Fruit fly (Drosophila melanogaster) whole organism, embryonic: ENCODE data around the gene Eip63F-1.

Experiments used
- Ada2b ChIP-seq: fragments of 200-800 bp; sonication (Bioruptor generic); IDR thresholded peaks from 2 replicates; pipeline ENCODE4 v1.3.6; 2022; ENCODE audit warnings: missing biosample characterization, missing genetic modification characterization
- Bgb ChIP-seq: fragments of 200-800 bp; sonication (Bioruptor generic); IDR thresholded peaks from 2 replicates; pipeline ENCODE4 v1.3.6; 2022; ENCODE audit warnings: missing biosample characterization, missing genetic modification characterization; ENCODE audit not compliant: partially characterized antibody
- CG10209 ChIP-seq: fragments of 200-800 bp; sonication (Bioruptor generic); optimal IDR thresholded peaks from 3 replicates; lab custom pipeline; 2017; ENCODE audit warnings: missing biosample characterization, mild to moderate bottlenecking, missing genetic modification characterization, missing genetic modification reagents
- CG11085 ChIP-seq: fragments of 200-800 bp; sonication (Bioruptor generic); IDR thresholded peaks from 2 replicates; pipeline ENCODE4 v1.3.6; 2022; ENCODE audit warnings: missing biosample characterization, missing genetic modification characterization
- CG12071 ChIP-seq: fragments of 200-800 bp; sonication (Bioruptor generic); optimal IDR thresholded peaks from 3 replicates; lab custom pipeline; 2018; ENCODE audit warnings: missing biosample characterization, mild to moderate bottlenecking, missing genetic modification characterization
- CG17568 ChIP-seq: fragments of 200-800 bp; sonication (Bioruptor generic); optimal IDR thresholded peaks from 2 replicates; lab custom pipeline; 2018; ENCODE audit warnings: missing biosample characterization, mild to moderate bottlenecking, missing genetic modification characterization, moderate library complexity
- CG17802 ChIP-seq: fragments of 200-800 bp; sonication (Bioruptor generic); optimal IDR thresholded peaks from 2 replicates; lab custom pipeline; 2018; ENCODE audit warnings: missing biosample characterization, mild to moderate bottlenecking, missing genetic modification characterization, moderate library complexity
- CG18764 ChIP-seq: fragments of 200-800 bp; sonication (Bioruptor generic); optimal IDR thresholded peaks from 3 replicates; lab custom pipeline; 2016; ENCODE audit warnings: missing biosample characterization, missing genetic modification characterization
- CG2678 ChIP-seq: fragments of 200-800 bp; sonication (Bioruptor generic); optimal IDR thresholded peaks from 3 replicates; lab custom pipeline; 2019; ENCODE audit warnings: missing biosample characterization, mild to moderate bottlenecking, missing genetic modification characterization, moderate library complexity
- CG31388 ChIP-seq: fragments of 200-800 bp; sonication (Bioruptor generic); optimal IDR thresholded peaks from 2 replicates; lab custom pipeline; 2016; ENCODE audit warnings: missing biosample characterization, missing genetic modification characterization
- CG33213 ChIP-seq: fragments of 200-800 bp; sonication (Bioruptor generic); optimal IDR thresholded peaks from 3 replicates; lab custom pipeline; 2016; ENCODE audit warnings: missing biosample characterization, missing genetic modification characterization
- CG34422 ChIP-seq: fragments of 200-800 bp; sonication (Bioruptor generic); IDR thresholded peaks from 3 replicates; pipeline ENCODE4 v1.3.6; 2022; ENCODE audit warnings: missing biosample characterization, missing genetic modification characterization
- CG43689 ChIP-seq: fragments of 200-800 bp; sonication (Bioruptor generic); IDR thresholded peaks from 2 replicates; pipeline ENCODE4 v1.3.6; 2022; ENCODE audit warnings: missing biosample characterization, missing genetic modification characterization
- CG6254 ChIP-seq: fragments of 200-800 bp; sonication (Bioruptor generic); optimal IDR thresholded peaks from 3 replicates; lab custom pipeline; 2017; ENCODE audit warnings: mild to moderate bottlenecking, missing biosample characterization, missing genetic modification reagents, missing genetic modification characterization
- CG6813 ChIP-seq: fragments of 200-800 bp; sonication (Bioruptor generic); optimal IDR thresholded peaks from 2 replicates; lab custom pipeline; 2017; ENCODE audit warnings: missing biosample characterization, missing genetic modification characterization, mild to moderate bottlenecking, moderate library complexity, missing genetic modification reagents
- CG7745 ChIP-seq: fragments of 200-800 bp; sonication (Bioruptor generic); optimal IDR thresholded peaks from 2 replicates; lab custom pipeline; 2018; ENCODE audit warnings: missing biosample characterization, mild to moderate bottlenecking, missing genetic modification characterization, moderate library complexity
- CG7987 ChIP-seq: fragments of 200-800 bp; sonication (Bioruptor generic); optimal IDR thresholded peaks from 2 replicates; lab custom pipeline; 2018; ENCODE audit warnings: missing biosample characterization, mild to moderate bottlenecking, missing genetic modification characterization, moderate library complexity
- CG9797 ChIP-seq: fragments of 200-800 bp; sonication (Bioruptor generic); optimal IDR thresholded peaks from 3 replicates; lab custom pipeline; 2018; ENCODE audit warnings: missing biosample characterization, mild to moderate bottlenecking, missing genetic modification characterization
- D ChIP-seq, 2 experiments: fragments of 200-800 bp in 1 of 2; fragments of >200 bp in 1 of 2; sonication (Bioruptor generic) in 1 of 2; optimal IDR thresholded peaks; 2 replicates in 1 of 2; 3 replicates in 1 of 2; lab custom pipeline; 2017; ENCODE audit warnings: mild to moderate bottlenecking in 1 of 2, missing biosample characterization in 1 of 2, missing genetic modification characterization in 1 of 2, missing genetic modification reagents in 1 of 2
- Dek ChIP-seq: fragments of 200-800 bp; sonication (Bioruptor generic); optimal IDR thresholded peaks from 3 replicates; lab custom pipeline; 2019; ENCODE audit warnings: missing biosample characterization, mild to moderate bottlenecking, missing genetic modification characterization, moderate library complexity
- Dp ChIP-seq: fragments of 200-800 bp; sonication (Bioruptor generic); optimal IDR thresholded peaks from 2 replicates; lab custom pipeline; 2018; ENCODE audit warnings: missing biosample characterization, mild to moderate bottlenecking, missing genetic modification characterization, moderate library complexity
- Drgx ChIP-seq: fragments of 200-800 bp; sonication (Bioruptor generic); IDR thresholded peaks from 2 replicates; pipeline ENCODE4 v1.3.6; 2022; ENCODE audit warnings: missing biosample characterization, missing genetic modification characterization
- HLH4C ChIP-seq: fragments of 200-800 bp; sonication (Bioruptor generic); IDR thresholded peaks from 3 replicates; pipeline ENCODE4 v1.3.6; 2022; ENCODE audit warnings: missing biosample characterization, missing genetic modification characterization; ENCODE audit not compliant: partially characterized antibody
- NfI ChIP-seq: fragments of 200-800 bp; sonication (Bioruptor generic); optimal IDR thresholded peaks from 3 replicates; lab custom pipeline; 2018; ENCODE audit warnings: missing biosample characterization, mild to moderate bottlenecking, missing genetic modification characterization, moderate library complexity
- PHDP ChIP-seq: fragments of 200-800 bp; sonication (Bioruptor generic); optimal IDR thresholded peaks from 3 replicates; lab custom pipeline; 2018; ENCODE audit warnings: missing biosample characterization, mild to moderate bottlenecking, missing genetic modification characterization, moderate library complexity
- Sox100B ChIP-seq: fragments of 200-800 bp; sonication (Bioruptor generic); optimal IDR thresholded peaks from 3 replicates; lab custom pipeline; 2018; ENCODE audit warnings: missing biosample characterization, mild to moderate bottlenecking, missing genetic modification characterization
- Sry-δ ChIP-seq: fragments of 200-800 bp; sonication (Bioruptor generic); optimal IDR thresholded peaks from 2 replicates; lab custom pipeline; 2016; ENCODE audit warnings: missing biosample characterization, missing genetic modification characterization
- Trl ChIP-seq, 3 experiments: fragments of >200 bp in 2 of 3; fragments of 200-800 bp in 1 of 3; sonication (Bioruptor generic) in 1 of 3; optimal IDR thresholded peaks; 2 replicates in 1 of 3; 3 replicates in 2 of 3; lab custom pipeline; 2016 to 2017; ENCODE audit warnings: missing biosample characterization in 1 of 3, missing genetic modification characterization in 1 of 3
- Xrp1 ChIP-seq: fragments of 200-800 bp; sonication (Bioruptor generic); IDR thresholded peaks from 2 replicates; pipeline ENCODE4 v1.3.6; 2022; ENCODE audit warnings: missing biosample characterization, missing genetic modification characterization
- amos ChIP-seq: fragments of 200-800 bp; sonication (Bioruptor generic); IDR thresholded peaks from 2 replicates; pipeline ENCODE4 v1.3.6; 2022; ENCODE audit warnings: missing biosample characterization, missing genetic modification characterization; ENCODE audit not compliant: partially characterized antibody
- bbx ChIP-seq: fragments of 200-800 bp; sonication (Bioruptor generic); IDR thresholded peaks from 2 replicates; pipeline ENCODE4 v1.3.6; 2022; ENCODE audit warnings: missing biosample characterization, missing genetic modification characterization; ENCODE audit not compliant: partially characterized antibody
- gcm ChIP-seq: fragments of 200-800 bp; sonication (Bioruptor generic); optimal IDR thresholded peaks from 2 replicates; lab custom pipeline; 2019; ENCODE audit warnings: missing biosample characterization, mild to moderate bottlenecking, missing genetic modification characterization, moderate library complexity
- grn ChIP-seq: fragments of 200-800 bp; sonication (Bioruptor generic); optimal IDR thresholded peaks from 3 replicates; lab custom pipeline; 2017; ENCODE audit warnings: missing biosample characterization, missing genetic modification characterization
- hb ChIP-seq: fragments of 200-800 bp; sonication (Bioruptor generic); IDR thresholded peaks from 3 replicates; pipeline ENCODE4 v1.3.6; 2022; ENCODE audit warnings: missing biosample characterization, missing genetic modification characterization; ENCODE audit not compliant: partially characterized antibody
- hkb ChIP-seq, 2 experiments: fragments of 200-800 bp in 1 of 2; fragments of >200 bp in 1 of 2; sonication (Bioruptor generic) in 1 of 2; IDR thresholded peaks in 1 of 2; optimal IDR thresholded peaks in 1 of 2; 2 replicates each; pipeline versions ENCODE4 v1.3.6 to Lab custom; 2017 to 2022; ENCODE audit warnings: missing biosample characterization in 1 of 2, missing genetic modification characterization in 1 of 2
- kay ChIP-seq: fragments of 200-800 bp; sonication (Bioruptor generic); optimal IDR thresholded peaks from 2 replicates; lab custom pipeline; 2016; ENCODE audit warnings: missing biosample characterization, missing genetic modification characterization
- onecut ChIP-seq: fragments of 200-800 bp; sonication (Bioruptor generic); IDR thresholded peaks from 2 replicates; pipeline ENCODE4 v1.3.6; 2022; ENCODE audit warnings: missing biosample characterization, missing genetic modification characterization
- pan ChIP-seq, 4 experiments: fragments of >200 bp in 3 of 4; fragments of 200-800 bp in 1 of 4; sonication (Bioruptor generic) in 1 of 4; optimal IDR thresholded peaks in 3 of 4; IDR thresholded peaks in 1 of 4; 2 replicates each; pipeline versions ENCODE4 v1.3.6 to Lab custom; 2017 to 2022; ENCODE audit warnings: missing biosample characterization in 2 of 4, missing genetic modification characterization in 2 of 4, mixed read lengths in 1 of 4
- pho ChIP-seq: fragments of 200-800 bp; sonication (Bioruptor generic); optimal IDR thresholded peaks from 2 replicates; lab custom pipeline; 2016; ENCODE audit warnings: missing biosample characterization, missing genetic modification characterization
- pita ChIP-seq: fragments of 200-800 bp; sonication (Bioruptor generic); optimal IDR thresholded peaks from 2 replicates; lab custom pipeline; 2017; ENCODE audit warnings: missing biosample characterization, mild to moderate bottlenecking, missing genetic modification characterization
- prd ChIP-seq, 3 experiments: fragments of >200 bp in 2 of 3; fragments of 200-800 bp in 1 of 3; sonication (Bioruptor generic) in 1 of 3; optimal IDR thresholded peaks in 2 of 3; IDR thresholded peaks in 1 of 3; 2 replicates in 2 of 3; 3 replicates in 1 of 3; pipeline versions ENCODE4 v1.3.6 to Lab custom; 2017 to 2022; ENCODE audit warnings: missing biosample characterization in 1 of 3, missing genetic modification characterization in 1 of 3
- schlank ChIP-seq: fragments of 200-800 bp; sonication (Bioruptor generic); optimal IDR thresholded peaks from 2 replicates; lab custom pipeline; 2018; ENCODE audit warnings: missing biosample characterization, mild to moderate bottlenecking, missing genetic modification characterization
- sima ChIP-seq: fragments of 200-800 bp; sonication (Bioruptor generic); optimal IDR thresholded peaks from 2 replicates; lab custom pipeline; 2016; ENCODE audit warnings: missing biosample characterization, missing genetic modification characterization
- sna ChIP-seq: fragments of 200-800 bp; sonication (Bioruptor generic); IDR thresholded peaks from 2 replicates; pipeline ENCODE4 v1.3.6; 2022; ENCODE audit warnings: missing biosample characterization, missing genetic modification characterization; ENCODE audit not compliant: partially characterized antibody
- tna ChIP-seq: fragments of 200-800 bp; sonication (Bioruptor generic); IDR thresholded peaks from 2 replicates; pipeline ENCODE4 v1.3.6; 2022; ENCODE audit warnings: missing biosample characterization, missing genetic modification characterization; ENCODE audit not compliant: partially characterized antibody

Gene Eip63F-1

dm6 chr3L:3928205-3928942 is 7.0 kb downstream of the Eip63F-1 start (continued):
- peak; percentile 88 for TF ChIP-seq CG10209 (GFP tag; lab: Kevin White, UChicago)
- no peak for TF ChIP-seq Trl (optimal IDR thresholded peaks at IDR 0.05; lab: Kevin White, UChicago)
- peak; percentile 81 for TF ChIP-seq Trl (GFP tag; optimal IDR thresholded peaks at IDR 0.05; lab: Kevin White, UChicago)
- TF ChIP-seq CG17802 (tag; lab: Kevin White, UChicago) = peak; percentile 25
- no peak for TF ChIP-seq bbx (GFP tag; lab: Robert Waterston, UW)
- TF ChIP-seq Xrp1 (GFP tag; lab: Robert Waterston, UW) = peak; percentile 84
- no peak for TF ChIP-seq Bgb
- TF ChIP-seq CG17568 (GFP tag; lab: Kevin White, UChicago) = peak; percentile 72
- TF ChIP-seq D (optimal IDR thresholded peaks at IDR 0.05; lab: Kevin White, UChicago) = no peak
- TF ChIP-seq D (GFP tag; optimal IDR thresholded peaks at IDR 0.05; lab: Kevin White, UChicago) = peak; percentile 40
- no peak for TF ChIP-seq sna (GFP tag; lab: Robert Waterston, UW)
- TF ChIP-seq Dp (GFP tag; lab: Kevin White, UChicago) = no peak
- TF ChIP-seq CG33213 (GFP tag; lab: Kevin White, UChicago) = peak; percentile 74
- TF ChIP-seq CG7745 (tag; lab: Kevin White, UChicago) = no peak
- peak; percentile 92 for TF ChIP-seq NfI (GFP tag; lab: Kevin White, UChicago)
- TF ChIP-seq kay (GFP tag; lab: Kevin White, UChicago) = peak; percentile 36
- TF ChIP-seq CG18764 = peak; percentile 43
- no peak for TF ChIP-seq hb (GFP tag; lab: Robert Waterston, UW)
- peak; percentile 3 for TF ChIP-seq grn (GFP tag; lab: Kevin White, UChicago)
- peak; percentile 43 for TF ChIP-seq Sry-δ (GFP tag; lab: Kevin White, UChicago)
- no peak for TF ChIP-seq pita (GFP tag; lab: Kevin White, UChicago)
- peak; percentile 83 for TF ChIP-seq CG34422 (GFP tag; lab: Robert Waterston, UW)
- no peak for TF ChIP-seq pan (optimal IDR thresholded peaks at IDR 0.05; lab: Kevin White, UChicago)
- TF ChIP-seq pan (GFP tag; optimal IDR thresholded peaks at IDR 0.05 in 1 of 2, IDR thresholded peaks at IDR 0.05 in 1 of 2) = peak in 1 of 2 experiments; percentile 89
- peak; percentile 47 for TF ChIP-seq CG6254
- TF ChIP-seq CG7987 = peak; percentile 42
- TF ChIP-seq Dek (tag; lab: Kevin White, UChicago) = peak; percentile 91
- peak; percentile 69 for TF ChIP-seq Drgx (GFP tag; lab: Robert Waterston, UW)
- peak; percentile 92 for TF ChIP-seq PHDP (tag; lab: Kevin White, UChicago)
- TF ChIP-seq gcm (GFP tag; lab: Kevin White, UChicago) = no peak
- no peak for TF ChIP-seq prd (optimal IDR thresholded peaks at IDR 0.05; lab: Kevin White, UChicago)
- TF ChIP-seq prd (GFP tag; IDR thresholded peaks at IDR 0.05; lab: Robert Waterston, UW) = peak; percentile 89
- peak; percentile 94 for TF ChIP-seq CG2678 (tag; lab: Kevin White, UChicago)
- peak; percentile 77 for TF ChIP-seq CG6813 (GFP tag; lab: Kevin White, UChicago)
- TF ChIP-seq sima (GFP tag; lab: Kevin White, UChicago) = peak; percentile 33
- TF ChIP-seq amos (GFP tag; lab: Robert Waterston, UW) = no peak
- no peak for TF ChIP-seq tna (GFP tag; lab: Robert Waterston, UW)
- peak; percentile 81 for TF ChIP-seq CG11085
- peak; percentile 72 for TF ChIP-seq onecut (GFP tag; lab: Robert Waterston, UW)
- TF ChIP-seq HLH4C (GFP tag; lab: Robert Waterston, UW) = no peak
- TF ChIP-seq hkb (optimal IDR thresholded peaks at IDR 0.05; lab: Kevin White, UChicago) = no peak
- peak; percentile 93 for TF ChIP-seq hkb (GFP tag; IDR thresholded peaks at IDR 0.05; lab: Robert Waterston, UW)
- peak; percentile 85 for TF ChIP-seq schlank
- peak; percentile 66 for TF ChIP-seq Sox100B (GFP tag; lab: Kevin White, UChicago)
- TF ChIP-seq Ada2b = peak; percentile 85
- TF ChIP-seq CG31388 (GFP tag; lab: Kevin White, UChicago) = peak; percentile 35
- TF ChIP-seq pho (GFP tag; lab: Kevin White, UChicago) = peak; percentile 94
- no peak for TF ChIP-seq CG9797
- TF ChIP-seq CG43689 (GFP tag; lab: Robert Waterston, UW) = peak; percentile 75
- peak; percentile 85 for TF ChIP-seq CG12071 (GFP tag; lab: Kevin White, UChicago)
